Worm (Caenorhabditis elegans): Measurements from ENCODE around the gene nhr-43.

ce11 chrIV:11855900-11856660 lies 43.3 kb upstream of the nhr-43 start, which contains the start of gene ech-2:
- TF ChIP-seq nhr-28 (tag; optimal IDR thresholded peaks at IDR 0.05), result no peak
- no peak for TF ChIP-seq snpc-4 (tag; optimal IDR thresholded peaks at IDR 0.05)
- TF ChIP-seq nhr-237 (tag; optimal IDR thresholded peaks at IDR 0.05), result no peak
- TF ChIP-seq lin-13 (tag; optimal IDR thresholded peaks at IDR 0.05), result no peak
- no peak for TF ChIP-seq unc-62 (GFP tag; optimal IDR thresholded peaks at IDR 0.05)
- TF ChIP-seq elt-3 (tag; optimal IDR thresholded peaks at IDR 0.05), result no peak
